Fruit fly (Drosophila melanogaster) whole organism, embryonic: ENCODE measurements around the gene e.

Source experiments
- Atf-2 ChIP-seq: fragments of 200-800 bp; sonication (Bioruptor generic); optimal IDR thresholded peaks from 2 replicates; lab custom pipeline; 2016; ENCODE audit warnings: missing biosample characterization, missing genetic modification characterization
- Bdp1 ChIP-seq: fragments of 200-800 bp; sonication (Bioruptor generic); optimal IDR thresholded peaks from 3 replicates; lab custom pipeline; 2016; ENCODE audit warnings: missing biosample characterization, missing genetic modification characterization
- CG10366 ChIP-seq: fragments of 200-800 bp; sonication (Bioruptor generic); IDR thresholded peaks from 2 replicates; pipeline ENCODE4 v1.3.6; 2022; ENCODE audit warnings: missing biosample characterization, missing genetic modification characterization
- CG10654 ChIP-seq: fragments of 200-800 bp; sonication (Bioruptor generic); optimal IDR thresholded peaks from 2 replicates; lab custom pipeline; 2016; ENCODE audit warnings: missing biosample characterization, missing genetic modification characterization
- CG1233 ChIP-seq: fragments of 200-800 bp; sonication (Bioruptor generic); optimal IDR thresholded peaks from 4 replicates; lab custom pipeline; 2018; ENCODE audit warnings: missing biosample characterization, mild to moderate bottlenecking, missing genetic modification characterization
- CG12391 ChIP-seq: fragments of 200-800 bp; sonication (Bioruptor generic); optimal IDR thresholded peaks from 3 replicates; lab custom pipeline; 2018; ENCODE audit warnings: missing biosample characterization, mild to moderate bottlenecking, missing genetic modification characterization, moderate library complexity
- CG12942 ChIP-seq: fragments of 200-800 bp; sonication (Bioruptor generic); optimal IDR thresholded peaks from 3 replicates; lab custom pipeline; 2016; ENCODE audit warnings: missing biosample characterization, missing genetic modification characterization
- CG13123 ChIP-seq: fragments of 200-800 bp; sonication (Bioruptor generic); optimal IDR thresholded peaks from 2 replicates; lab custom pipeline; 2016; ENCODE audit warnings: missing biosample characterization, missing genetic modification characterization
- CG15514 ChIP-seq: fragments of 200-800 bp; sonication (Bioruptor generic); optimal IDR thresholded peaks from 3 replicates; lab custom pipeline; 2017; ENCODE audit warnings: missing biosample characterization, missing genetic modification characterization, mild to moderate bottlenecking, moderate library complexity, missing genetic modification reagents
- CG15696 ChIP-seq: fragments of 200-800 bp; sonication (Bioruptor generic); optimal IDR thresholded peaks from 2 replicates; lab custom pipeline; 2019; ENCODE audit warnings: missing biosample characterization, mild to moderate bottlenecking, missing genetic modification characterization, moderate library complexity
- CG16863 ChIP-seq: fragments of 200-800 bp; sonication (Bioruptor generic); optimal IDR thresholded peaks from 3 replicates; lab custom pipeline; 2016; ENCODE audit warnings: missing biosample characterization, missing genetic modification characterization
- CG18476 ChIP-seq: fragments of 200-800 bp; sonication (Bioruptor generic); optimal IDR thresholded peaks from 2 replicates; lab custom pipeline; 2016; ENCODE audit warnings: missing biosample characterization, mild to moderate bottlenecking, missing genetic modification characterization
- CG18599 ChIP-seq: fragments of 200-800 bp; sonication (Bioruptor generic); optimal IDR thresholded peaks from 3 replicates; lab custom pipeline; 2017; ENCODE audit warnings: missing biosample characterization, missing genetic modification characterization, mild to moderate bottlenecking, moderate library complexity, missing genetic modification reagents
- CG2875 ChIP-seq: fragments of 200-800 bp; sonication (Bioruptor generic); optimal IDR thresholded peaks from 2 replicates; lab custom pipeline; 2017; ENCODE audit warnings: missing biosample characterization, mild to moderate bottlenecking, missing genetic modification characterization, missing genetic modification reagents
- CG30403 ChIP-seq: fragments of 200-800 bp; sonication (Bioruptor generic); optimal IDR thresholded peaks from 3 replicates; lab custom pipeline; 2016; ENCODE audit warnings: missing biosample characterization, missing genetic modification characterization
- CG31388 ChIP-seq: fragments of 200-800 bp; sonication (Bioruptor generic); optimal IDR thresholded peaks from 2 replicates; lab custom pipeline; 2016; ENCODE audit warnings: missing biosample characterization, missing genetic modification characterization
- CG32532 ChIP-seq: fragments of 200-800 bp; sonication (Bioruptor generic); IDR thresholded peaks from 2 replicates; pipeline ENCODE4 v1.3.6; 2022; ENCODE audit warnings: missing biosample characterization, missing genetic modification characterization
- CG3995 ChIP-seq: fragments of 200-800 bp; sonication (Bioruptor generic); optimal IDR thresholded peaks from 3 replicates; lab custom pipeline; 2016; ENCODE audit warnings: missing biosample characterization, missing genetic modification characterization
- CG43689 ChIP-seq: fragments of 200-800 bp; sonication (Bioruptor generic); IDR thresholded peaks from 2 replicates; pipeline ENCODE4 v1.3.6; 2022; ENCODE audit warnings: missing biosample characterization, missing genetic modification characterization
- CG4617 ChIP-seq: fragments of 200-800 bp; sonication (Bioruptor generic); optimal IDR thresholded peaks from 3 replicates; lab custom pipeline; 2016; ENCODE audit warnings: missing biosample characterization, missing genetic modification characterization, borderline replicate concordance
- CG6254 ChIP-seq: fragments of 200-800 bp; sonication (Bioruptor generic); optimal IDR thresholded peaks from 3 replicates; lab custom pipeline; 2017; ENCODE audit warnings: mild to moderate bottlenecking, missing biosample characterization, missing genetic modification reagents, missing genetic modification characterization
- CG6791 ChIP-seq: fragments of 200-800 bp; sonication (Bioruptor generic); IDR thresholded peaks from 3 replicates; pipeline ENCODE4 v1.3.6; 2022; ENCODE audit warnings: missing biosample characterization, missing genetic modification characterization; ENCODE audit not compliant: partially characterized antibody
- CG8478 ChIP-seq: fragments of >200 bp; optimal IDR thresholded peaks from 2 replicates; lab custom pipeline; 2018
- Dfd ChIP-seq, 2 experiments: fragments of >200 bp; optimal IDR thresholded peaks; 2 replicates each; lab custom pipeline; 2017; ENCODE audit warnings: missing biosample characterization in 2 of 2, missing genetic modification characterization in 2 of 2
- Dip2 ChIP-seq: fragments of 200-800 bp; sonication (Bioruptor generic); IDR thresholded peaks from 2 replicates; pipeline ENCODE4 v1.3.6; 2022; ENCODE audit warnings: missing biosample characterization, missing genetic modification characterization
- Fer2 ChIP-seq: fragments of 200-800 bp; sonication (Bioruptor generic); optimal IDR thresholded peaks from 2 replicates; lab custom pipeline; 2018; ENCODE audit warnings: missing biosample characterization, mild to moderate bottlenecking, missing genetic modification characterization, moderate library complexity
- Hmr ChIP-seq: fragments of 200-800 bp; sonication (Bioruptor generic); optimal IDR thresholded peaks from 3 replicates; lab custom pipeline; 2017; ENCODE audit warnings: mild to moderate bottlenecking, missing biosample characterization, missing genetic modification reagents, missing genetic modification characterization
- MBD-R2 ChIP-seq: fragments of 200-800 bp; sonication (Bioruptor generic); IDR thresholded peaks from 2 replicates; pipeline ENCODE4 v1.3.6; 2022; ENCODE audit warnings: missing biosample characterization, missing genetic modification characterization
- Pdp1 ChIP-seq, 2 experiments: fragments of 200-800 bp; sonication (Bioruptor generic); optimal IDR thresholded peaks; 3 replicates each; lab custom pipeline; 2016; ENCODE audit warnings: missing biosample characterization in 2 of 2, missing genetic modification characterization in 2 of 2, mild to moderate bottlenecking in 1 of 2, moderate library complexity in 1 of 2
- Tbp ChIP-seq: fragments of >200 bp; optimal IDR thresholded peaks from 2 replicates; lab custom pipeline; 2018; ENCODE audit warnings: missing biosample characterization, missing genetic modification characterization
- Vsx1 ChIP-seq: fragments of 200-800 bp; sonication (Bioruptor generic); optimal IDR thresholded peaks from 2 replicates; lab custom pipeline; 2017; ENCODE audit warnings: missing biosample characterization, mild to moderate bottlenecking, missing genetic modification characterization, missing genetic modification reagents
- ap ChIP-seq: fragments of 200-800 bp; sonication (Bioruptor generic); IDR thresholded peaks from 2 replicates; pipeline ENCODE4 v1.3.6; 2022; ENCODE audit warnings: missing biosample characterization, missing genetic modification characterization
- cato ChIP-seq: fragments of 200-800 bp; sonication (Bioruptor generic); optimal IDR thresholded peaks from 2 replicates; lab custom pipeline; 2016; ENCODE audit warnings: missing biosample characterization, missing genetic modification characterization, borderline replicate concordance
- crol ChIP-seq: fragments of 200-800 bp; sonication (Bioruptor generic); IDR thresholded peaks from 2 replicates; pipeline ENCODE4 v1.3.6; 2022; ENCODE audit warnings: missing biosample characterization, missing genetic modification characterization
- gro ChIP-seq: fragments of 200-800 bp; sonication (Bioruptor generic); optimal IDR thresholded peaks from 2 replicates; lab custom pipeline; 2016; ENCODE audit warnings: missing biosample characterization, missing genetic modification characterization
- ind ChIP-seq: fragments of 200-800 bp; sonication (Bioruptor generic); optimal IDR thresholded peaks from 3 replicates; lab custom pipeline; 2016; ENCODE audit warnings: missing biosample characterization, missing genetic modification characterization
- kay ChIP-seq: fragments of 200-800 bp; sonication (Bioruptor generic); optimal IDR thresholded peaks from 2 replicates; lab custom pipeline; 2016; ENCODE audit warnings: missing biosample characterization, missing genetic modification characterization
- kni ChIP-seq: fragments of 200-800 bp; sonication (Bioruptor generic); optimal IDR thresholded peaks from 3 replicates; lab custom pipeline; 2017; ENCODE audit warnings: mild to moderate bottlenecking, missing biosample characterization, missing genetic modification reagents, missing genetic modification characterization
- lmd ChIP-seq: fragments of 200-800 bp; sonication (Bioruptor generic); IDR thresholded peaks from 2 replicates; pipeline ENCODE4 v1.3.6; 2022; ENCODE audit warnings: missing biosample characterization, missing genetic modification characterization
- maf-S ChIP-seq: fragments of 200-800 bp; sonication (Bioruptor generic); optimal IDR thresholded peaks from 2 replicates; lab custom pipeline; 2016; ENCODE audit warnings: missing biosample characterization, missing genetic modification characterization
- nau ChIP-seq: fragments of 200-800 bp; sonication (Bioruptor generic); optimal IDR thresholded peaks from 3 replicates; lab custom pipeline; 2017; ENCODE audit warnings: missing biosample characterization, mild to moderate bottlenecking, missing genetic modification characterization, missing genetic modification reagents
- onecut ChIP-seq: fragments of 200-800 bp; sonication (Bioruptor generic); IDR thresholded peaks from 2 replicates; pipeline ENCODE4 v1.3.6; 2022; ENCODE audit warnings: missing biosample characterization, missing genetic modification characterization
- schlank ChIP-seq: fragments of 200-800 bp; sonication (Bioruptor generic); optimal IDR thresholded peaks from 2 replicates; lab custom pipeline; 2018; ENCODE audit warnings: missing biosample characterization, mild to moderate bottlenecking, missing genetic modification characterization
- sima ChIP-seq: fragments of 200-800 bp; sonication (Bioruptor generic); optimal IDR thresholded peaks from 2 replicates; lab custom pipeline; 2016; ENCODE audit warnings: missing biosample characterization, missing genetic modification characterization
- sqz ChIP-seq: fragments of 200-800 bp; sonication (Bioruptor generic); optimal IDR thresholded peaks from 3 replicates; lab custom pipeline; 2018; ENCODE audit warnings: missing biosample characterization, mild to moderate bottlenecking, missing genetic modification characterization
- ssp ChIP-seq: fragments of 200-800 bp; sonication (Bioruptor generic); IDR thresholded peaks from 2 replicates; pipeline ENCODE4 v1.3.6; 2022; ENCODE audit warnings: missing biosample characterization, missing genetic modification characterization
- trh ChIP-seq: fragments of 200-800 bp; sonication (Bioruptor generic); optimal IDR thresholded peaks from 2 replicates; lab custom pipeline; 2016; ENCODE audit warnings: missing biosample characterization, missing genetic modification characterization
- unc-4 ChIP-seq: fragments of 200-800 bp; sonication (Bioruptor generic); IDR thresholded peaks from 2 replicates; pipeline ENCODE4 v1.3.6; 2022; ENCODE audit warnings: missing biosample characterization, missing genetic modification characterization; ENCODE audit not compliant: partially characterized antibody
- vvl ChIP-seq: fragments of 200-800 bp; sonication (Bioruptor generic); IDR thresholded peaks from 2 replicates; pipeline ENCODE4 v1.3.6; 2022; ENCODE audit warnings: missing biosample characterization, missing genetic modification characterization
- zf30C ChIP-seq: fragments of 200-800 bp; sonication (Bioruptor generic); optimal IDR thresholded peaks from 3 replicates; lab custom pipeline; 2018; ENCODE audit warnings: missing biosample characterization, mild to moderate bottlenecking, missing genetic modification characterization

Gene e

DNA sequence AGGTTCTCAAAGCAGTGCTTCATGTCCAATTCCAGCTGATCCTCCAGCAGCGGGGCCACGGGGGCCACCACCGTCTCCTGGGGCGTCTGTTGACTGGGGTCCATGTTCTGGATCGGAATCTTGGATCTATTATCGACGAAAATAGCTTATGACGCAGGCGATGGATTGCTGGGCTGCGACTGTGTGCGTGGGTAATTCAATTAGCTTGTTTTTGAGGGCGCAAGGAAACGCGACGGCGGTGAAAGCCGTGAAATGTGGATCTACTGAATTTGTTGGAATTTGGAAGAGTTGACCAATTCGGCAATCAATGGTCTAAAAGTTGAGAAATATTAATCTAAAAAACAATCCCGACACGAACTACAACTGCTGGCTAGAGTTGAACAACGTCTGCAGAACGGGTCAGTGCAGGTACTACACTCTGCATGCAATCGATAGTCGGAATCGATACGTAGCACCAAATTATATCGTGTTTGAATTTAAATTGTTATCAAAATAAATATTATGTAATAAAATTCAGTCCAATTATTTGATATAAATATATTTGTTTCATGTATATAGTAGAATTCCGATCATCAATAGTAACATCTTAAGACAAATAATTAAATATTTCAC, 36.6 kb upstream of the e start, which contains the start of gene CG3308:
TSS of gene CG3308 (minus strand) at position 391 of the 612 bp plus-strand sequence.
- peak; percentile 19 for TF ChIP-seq maf-S (GFP tag; lab: Kevin White, UChicago)
- TF ChIP-seq Pdp1 (GFP tag; optimal IDR thresholded peaks at IDR 0.05; lab: Kevin White, UChicago) = peak in 1 of 2 experiments; percentile 95
- TF ChIP-seq kay (GFP tag; lab: Kevin White, UChicago) = peak; percentile 36
- TF ChIP-seq CG1233 (GFP tag; lab: Kevin White, UChicago) = no peak
- TF ChIP-seq CG4617 = peak; percentile 90
- no peak; the same call in 1 of the 2 replicates for TF ChIP-seq lmd
- TF ChIP-seq CG12942 (GFP tag; lab: Kevin White, UChicago) = peak; percentile 15
- peak; percentile 39 for TF ChIP-seq CG10654 (GFP tag; lab: Kevin White, UChicago)
- TF ChIP-seq zf30C = no peak
- no peak for TF ChIP-seq CG6254 (GFP tag; lab: Kevin White, UChicago)
- TF ChIP-seq nau (GFP tag; lab: Kevin White, UChicago) = no peak
- peak; percentile 33 for TF ChIP-seq CG18599 (GFP tag; lab: Kevin White, UChicago)
- TF ChIP-seq Dfd (GFP tag; optimal IDR thresholded peaks at IDR 0.05; lab: Kevin White, UChicago) = no peak
- peak; percentile 30 for TF ChIP-seq CG12391 (tag; lab: Kevin White, UChicago)
- TF ChIP-seq CG30403 (GFP tag; lab: Kevin White, UChicago) = peak; percentile 49
- TF ChIP-seq MBD-R2 (GFP tag; lab: Robert Waterston, UW) = peak; percentile 54
- TF ChIP-seq CG10366 = no peak
- TF ChIP-seq CG2875 (GFP tag; lab: Kevin White, UChicago) = no peak
- TF ChIP-seq cato (GFP tag; lab: Kevin White, UChicago) = no peak
- peak; percentile 23 for TF ChIP-seq CG3995 (GFP tag; lab: Kevin White, UChicago)
- 0 out of 2 replicates have a peak, but pooled peaks have one; percentile 28 for TF ChIP-seq onecut
- TF ChIP-seq Tbp (GFP tag; lab: Kevin White, UChicago) = no peak
- no peak for TF ChIP-seq CG15696 (tag; lab: Kevin White, UChicago)
- TF ChIP-seq ssp (GFP tag; lab: Robert Waterston, UW) = 0 out of 2 replicates have a peak, but pooled peaks have one; percentile 14
- TF ChIP-seq unc-4 (GFP tag; lab: Robert Waterston, UW) = peak; percentile 85
- TF ChIP-seq gro (GFP tag; lab: Kevin White, UChicago) = peak; percentile 65
- no peak for TF ChIP-seq CG31388 (GFP tag; lab: Kevin White, UChicago)
- peak; percentile 38 for TF ChIP-seq ind
- no peak for TF ChIP-seq sima (GFP tag; lab: Kevin White, UChicago)
- TF ChIP-seq Dip2 (GFP tag; lab: Robert Waterston, UW) = no peak
- no peak for TF ChIP-seq CG8478 (lab: Kevin White, UChicago)
- no peak for TF ChIP-seq ap (GFP tag; lab: Robert Waterston, UW)
- no peak for TF ChIP-seq Fer2
- TF ChIP-seq vvl (GFP tag; lab: Robert Waterston, UW) = peak; percentile 58
- peak; percentile 85 for TF ChIP-seq CG15514 (GFP tag; lab: Kevin White, UChicago)
- TF ChIP-seq Hmr (GFP tag; lab: Kevin White, UChicago) = peak; percentile 60
- no peak for TF ChIP-seq CG13123 (GFP tag; lab: Kevin White, UChicago)
- TF ChIP-seq sqz (GFP tag; lab: Kevin White, UChicago) = no peak
- no peak for TF ChIP-seq crol (GFP tag; lab: Robert Waterston, UW)
- no peak for TF ChIP-seq CG43689 (GFP tag; lab: Robert Waterston, UW)
- TF ChIP-seq kni (GFP tag; lab: Kevin White, UChicago) = no peak
- peak; percentile 82 for TF ChIP-seq CG6791 (GFP tag; lab: Robert Waterston, UW)
- TF ChIP-seq trh (GFP tag; lab: Kevin White, UChicago) = no peak
- peak; percentile 33 for TF ChIP-seq Bdp1
- no peak for TF ChIP-seq CG16863 (GFP tag; lab: Kevin White, UChicago)
- peak; percentile 24 for TF ChIP-seq CG18476 (GFP tag; lab: Kevin White, UChicago)
- TF ChIP-seq schlank (tag; lab: Kevin White, UChicago) = no peak
- peak; percentile 51; the same call in 1 of the 2 replicates for TF ChIP-seq CG32532
- peak; percentile 62 for TF ChIP-seq Vsx1
- TF ChIP-seq Atf-2 (GFP tag; lab: Kevin White, UChicago) = no peak
